In the genomic region with DNA sequence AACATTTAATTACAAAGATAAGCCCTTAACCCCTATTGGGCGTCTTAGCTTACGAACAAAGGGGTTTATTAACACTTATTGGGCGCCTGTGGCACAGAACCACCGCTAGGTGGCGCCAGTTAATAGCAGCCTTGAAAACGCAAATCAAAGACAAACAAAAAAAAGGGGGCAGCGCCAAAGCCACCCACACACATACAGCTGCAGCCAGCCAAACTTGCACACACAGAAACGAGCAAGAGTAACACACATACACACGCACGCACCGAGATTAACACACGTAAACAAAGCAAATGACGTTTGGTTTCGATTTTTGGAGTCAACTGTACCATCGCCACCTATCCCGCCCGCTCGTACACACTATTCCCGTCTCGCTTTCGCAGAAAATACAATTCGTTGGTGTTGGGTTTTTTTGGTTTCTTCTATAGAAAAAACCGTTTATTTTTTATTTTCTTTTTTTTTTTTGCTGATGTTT, we compare ENCODE assay signal across 1 fruit fly cellular context.
TF ChIP-seq lines count a peak whose summit lies in the region.

No protein-coding gene starts in this region.

TF ChIP-seq in whole organism, embryonic, 481 proteins besides CTCF, POLR2A, EP300 and RAD21 (continued from another document and continues in another):
- TF ChIP-seq nerfin-1 (tag; optimal IDR thresholded peaks at IDR 0.05; lab: Kevin White, UChicago) (no peak), CG11560 (tag; IDR thresholded peaks at IDR 0.05; lab: Robert Waterston, UW) (no peak), CG17361 (GFP tag; IDR thresholded peaks at IDR 0.05; lab: Robert Waterston, UW) (0 out of 3 replicates have a peak, but pooled peaks have one; percentile 18), gce (GFP tag; IDR thresholded peaks at IDR 0.05; lab: Robert Waterston, UW) (no peak), CG8281 (tag; optimal IDR thresholded peaks at IDR 0.05; lab: Kevin White, UChicago) (no peak), Chrac-16 (GFP tag; optimal IDR thresholded peaks at IDR 0.05; lab: Kevin White, UChicago) (peak; percentile 24), CG17829 (tag; optimal IDR thresholded peaks at IDR 0.05; lab: Kevin White, UChicago) (peak; percentile 16), Lim3 (GFP tag; IDR thresholded peaks at IDR 0.05; lab: Robert Waterston, UW) (no peak), croc (GFP tag; conservative IDR thresholded peaks at IDR 0.05; lab: Robert Waterston, UW) (no peak), CG15601 (tag; optimal IDR thresholded peaks at IDR 0.05; lab: Kevin White, UChicago) (peak; percentile 24), CG7928 (GFP tag; optimal IDR thresholded peaks at IDR 0.05; lab: Kevin White, UChicago) (no peak), Gsc (GFP tag; IDR thresholded peaks at IDR 0.05; lab: Robert Waterston, UW) (no peak), CG12744 (GFP tag; optimal IDR thresholded peaks at IDR 0.05; lab: Kevin White, UChicago) (peak; percentile 40), Hand (GFP tag; optimal IDR thresholded peaks at IDR 0.05; lab: Kevin White, UChicago) (no peak), vfl (GFP tag; optimal IDR thresholded peaks at IDR 0.05; lab: Kevin White, UChicago) (no peak), CG4730 (GFP tag; IDR thresholded peaks at IDR 0.05; lab: Robert Waterston, UW) (no peak), twi (tag; optimal IDR thresholded peaks at IDR 0.05; lab: Kevin White, UChicago) (no peak), oc (tag; optimal IDR thresholded peaks at IDR 0.05; lab: Kevin White, UChicago) (peak; percentile 47), CG2129 (GFP tag; IDR thresholded peaks at IDR 0.05; lab: Robert Waterston, UW; ENCODE audit: partially characterized antibody) (no peak), MBD-R2 (GFP tag; IDR thresholded peaks at IDR 0.05; lab: Robert Waterston, UW) (peak; percentile 31), otp (GFP tag; IDR thresholded peaks at IDR 0.05; lab: Robert Waterston, UW) (no peak), ab (GFP tag; optimal IDR thresholded peaks at IDR 0.05; lab: Kevin White, UChicago) (no peak), ham (GFP tag; IDR thresholded peaks at IDR 0.05; lab: Robert Waterston, UW) (no peak), CG4404 (GFP tag; IDR thresholded peaks at IDR 0.05; lab: Robert Waterston, UW) (no peak), Gug (GFP tag; IDR thresholded peaks at IDR 0.05; lab: Robert Waterston, UW) (no peak), CG13775 (GFP tag; optimal IDR thresholded peaks at IDR 0.05; lab: Kevin White, UChicago) (no peak), CG9727 (GFP tag; optimal IDR thresholded peaks at IDR 0.05; lab: Kevin White, UChicago) (peak; percentile 30), knrl (GFP tag; IDR thresholded peaks at IDR 0.05; lab: Robert Waterston, UW; ENCODE audit: partially characterized antibody) (no peak), D19A (tag; optimal IDR thresholded peaks at IDR 0.05; lab: Kevin White, UChicago) (no peak), Xbp1 (GFP tag; optimal IDR thresholded peaks at IDR 0.05; lab: Kevin White, UChicago) (peak; percentile 39), Hr39 (optimal IDR thresholded peaks at IDR 0.05; lab: Kevin White, UChicago) (no peak), CG7372 (GFP tag; IDR thresholded peaks at IDR 0.05; lab: Robert Waterston, UW) (no peak), CG31388 (GFP tag; optimal IDR thresholded peaks at IDR 0.05; lab: Kevin White, UChicago) (no peak), BtbVII (GFP tag; optimal IDR thresholded peaks at IDR 0.05; lab: Kevin White, UChicago) (peak; percentile 31), CG7963 (GFP tag; IDR thresholded peaks at IDR 0.05; lab: Robert Waterston, UW; ENCODE audit: partially characterized antibody) (no peak), Blimp-1 (GFP tag; optimal IDR thresholded peaks at IDR 0.05; lab: Kevin White, UChicago) (no peak), btn (GFP tag; optimal IDR thresholded peaks at IDR 0.05; lab: Kevin White, UChicago) (no peak), emc (GFP tag; optimal IDR thresholded peaks at IDR 0.05; lab: Kevin White, UChicago) (no peak), HLH3B (GFP tag; IDR thresholded peaks at IDR 0.05; lab: Robert Waterston, UW) (peak; percentile 53; the same call in 1 of the 2 replicates), Max (GFP tag; optimal IDR thresholded peaks at IDR 0.05; lab: Kevin White, UChicago) (no peak), dmrt11E (tag; optimal IDR thresholded peaks at IDR 0.05; lab: Kevin White, UChicago) (no peak), danr (GFP tag; IDR thresholded peaks at IDR 0.05; lab: Robert Waterston, UW) (no peak), gfzf (GFP tag; optimal IDR thresholded peaks at IDR 0.05; lab: Kevin White, UChicago) (peak; percentile 11), CG11504 (tag; optimal IDR thresholded peaks at IDR 0.05; lab: Kevin White, UChicago) (no peak), abd-A (tag; optimal IDR thresholded peaks at IDR 0.05; lab: Kevin White, UChicago) (no peak), CG30431 (GFP tag; optimal IDR thresholded peaks at IDR 0.05; lab: Kevin White, UChicago) (no peak), cas (GFP tag; IDR thresholded peaks at IDR 0.05; lab: Robert Waterston, UW) (no peak), ERR (GFP tag; optimal IDR thresholded peaks at IDR 0.05; lab: Kevin White, UChicago) (peak; percentile 41), Deaf1 (tag; optimal IDR thresholded peaks at IDR 0.05; lab: Kevin White, UChicago) (peak; percentile 50), ftz-f1 (GFP tag; optimal IDR thresholded peaks at IDR 0.05; lab: Kevin White, UChicago) (peak; percentile 96), bab2 (GFP tag; optimal IDR thresholded peaks at IDR 0.05; lab: Kevin White, UChicago) (no peak), CG13424 (tag; optimal IDR thresholded peaks at IDR 0.05; lab: Kevin White, UChicago) (peak; percentile 2), yki (optimal IDR thresholded peaks at IDR 0.05; lab: Kevin White, UChicago) (no peak), Myb (GFP tag; optimal IDR thresholded peaks at IDR 0.05; lab: Kevin White, UChicago) (no peak), Aef1 (GFP tag; IDR thresholded peaks at IDR 0.05; lab: Robert Waterston, UW) (no peak), CG8290 (GFP tag; optimal IDR thresholded peaks at IDR 0.05; lab: Kevin White, UChicago) (peak; percentile 3), CG8290 (tag; optimal IDR thresholded peaks at IDR 0.05; lab: Kevin White, UChicago) (no peak), gro (GFP tag; optimal IDR thresholded peaks at IDR 0.05; lab: Kevin White, UChicago) (no peak), tio (GFP tag; optimal IDR thresholded peaks at IDR 0.05; lab: Kevin White, UChicago) (no peak), HLH4C (GFP tag; IDR thresholded peaks at IDR 0.05; lab: Robert Waterston, UW; ENCODE audit: partially characterized antibody) (0 out of 3 replicates have a peak, but pooled peaks have one; percentile 29), CG8089 (GFP tag; optimal IDR thresholded peaks at IDR 0.05; lab: Kevin White, UChicago) (peak; percentile 14), Dfd (GFP tag; optimal IDR thresholded peaks at IDR 0.05; lab: Kevin White, UChicago) (no peak), stc (GFP tag; IDR thresholded peaks at IDR 0.05; lab: Robert Waterston, UW) (0 out of 2 replicates have a peak, but pooled peaks have one; percentile 11), CG7786 (GFP tag; optimal IDR thresholded peaks at IDR 0.05; lab: Kevin White, UChicago) (no peak), sima (GFP tag; optimal IDR thresholded peaks at IDR 0.05; lab: Kevin White, UChicago) (no peak), CG3847 (GFP tag; IDR thresholded peaks at IDR 0.05; lab: Robert Waterston, UW) (peak; percentile 36), Mes4 (GFP tag; optimal IDR thresholded peaks at IDR 0.05; lab: Kevin White, UChicago) (no peak), hbn (GFP tag; IDR thresholded peaks at IDR 0.05; lab: Robert Waterston, UW; ENCODE audit: partially characterized antibody) (no peak), gsb-n (tag; optimal IDR thresholded peaks at IDR 0.05; lab: Kevin White, UChicago) (no peak), CG4360 (GFP tag; IDR thresholded peaks at IDR 0.05; lab: Robert Waterston, UW) (no peak), chm (GFP tag; IDR thresholded peaks at IDR 0.05; lab: Robert Waterston, UW) (peak; percentile 64; the same call in 1 of the 2 replicates), CG8388 (GFP tag; optimal IDR thresholded peaks at IDR 0.05; lab: Kevin White, UChicago) (no peak), slbo (GFP tag; IDR thresholded peaks at IDR 0.05; lab: Robert Waterston, UW) (peak; percentile 44; the same call in 1 of the 2 replicates), CG15269 (tag; optimal IDR thresholded peaks at IDR 0.05; lab: Kevin White, UChicago) (no peak), CG15011 (GFP tag; optimal IDR thresholded peaks at IDR 0.05; lab: Kevin White, UChicago) (no peak), disco-r (GFP tag; optimal IDR thresholded peaks at IDR 0.05; lab: Kevin White, UChicago) (no peak), CG18764 (GFP tag; optimal IDR thresholded peaks at IDR 0.05; lab: Kevin White, UChicago) (no peak), sc (optimal IDR thresholded peaks at IDR 0.05; lab: Kevin White, UChicago) (no peak), sc (GFP tag; optimal IDR thresholded peaks at IDR 0.05; lab: Kevin White, UChicago) (no peak), Lhr (GFP tag; optimal IDR thresholded peaks at IDR 0.05; lab: Kevin White, UChicago) (no peak), ranshi (GFP tag; IDR thresholded peaks at IDR 0.05; lab: Robert Waterston, UW) (peak; percentile 5; the same call in 1 of the 2 replicates), CG12236 (GFP tag; optimal IDR thresholded peaks at IDR 0.05; lab: Kevin White, UChicago) (no peak), Fer1 (GFP tag; optimal IDR thresholded peaks at IDR 0.05; lab: Kevin White, UChicago) (peak; percentile 55), Bteb2 (GFP tag; optimal IDR thresholded peaks at IDR 0.05; lab: Kevin White, UChicago) (peak; percentile 17), PHDP (tag; optimal IDR thresholded peaks at IDR 0.05; lab: Kevin White, UChicago) (peak; percentile 54), maf-S (GFP tag; optimal IDR thresholded peaks at IDR 0.05; lab: Kevin White, UChicago) (no peak), Lpt (GFP tag; optimal IDR thresholded peaks at IDR 0.05; lab: Kevin White, UChicago) (no peak), CG42726 (GFP tag; IDR thresholded peaks at IDR 0.05; lab: Robert Waterston, UW; ENCODE audit: partially characterized antibody) (no peak), CG3726 (GFP tag; IDR thresholded peaks at IDR 0.05; lab: Robert Waterston, UW) (no peak), CG14667 (GFP tag; IDR thresholded peaks at IDR 0.05; lab: Robert Waterston, UW) (no peak), repo (GFP tag; optimal IDR thresholded peaks at IDR 0.05; lab: Kevin White, UChicago) (no peak), peb (GFP tag; IDR thresholded peaks at IDR 0.05; lab: Robert Waterston, UW) (no peak), Opbp (GFP tag; IDR thresholded peaks at IDR 0.05; lab: Robert Waterston, UW; ENCODE audit: partially characterized antibody) (no peak), al (GFP tag; IDR thresholded peaks at IDR 0.05; lab: Robert Waterston, UW) (no peak), CG8944 (GFP tag; optimal IDR thresholded peaks at IDR 0.05; lab: Kevin White, UChicago) (no peak), fd102C (GFP tag; optimal IDR thresholded peaks at IDR 0.05; lab: Kevin White, UChicago) (no peak), Doc3 (GFP tag; IDR thresholded peaks at IDR 0.05; lab: Robert Waterston, UW; ENCODE audit: partially characterized antibody) (no peak), CG4707 (GFP tag; optimal IDR thresholded peaks at IDR 0.05; lab: Kevin White, UChicago) (no peak), br (optimal IDR thresholded peaks at IDR 0.05; lab: Kevin White, UChicago) (no peak), Hr51 (GFP tag; optimal IDR thresholded peaks at IDR 0.05; lab: Kevin White, UChicago) (no peak), HLHmδ (GFP tag; optimal IDR thresholded peaks at IDR 0.05; lab: Kevin White, UChicago) (no peak), Bgb (GFP tag; IDR thresholded peaks at IDR 0.05; lab: Robert Waterston, UW; ENCODE audit: partially characterized antibody) (0 out of 2 replicates have a peak, but pooled peaks have one; percentile 30), CG11723 (GFP tag; optimal IDR thresholded peaks at IDR 0.05; lab: Kevin White, UChicago) (no peak), ind (GFP tag; optimal IDR thresholded peaks at IDR 0.05; lab: Kevin White, UChicago) (peak; percentile 22), CG10959 (GFP tag; IDR thresholded peaks at IDR 0.05; lab: Robert Waterston, UW) (peak; percentile 71), CG8478 (optimal IDR thresholded peaks at IDR 0.05; lab: Kevin White, UChicago) (no peak), CG12299 (tag; optimal IDR thresholded peaks at IDR 0.05; lab: Kevin White, UChicago) (no peak), cwo (GFP tag; optimal IDR thresholded peaks at IDR 0.05; lab: Kevin White, UChicago) (peak; percentile 39), Rfx (GFP tag; IDR thresholded peaks at IDR 0.05; lab: Robert Waterston, UW) (peak; percentile 35), fd3F (GFP tag; optimal IDR thresholded peaks at IDR 0.05; lab: Kevin White, UChicago) (peak; percentile 41), CG7556 (GFP tag; optimal IDR thresholded peaks at IDR 0.05; lab: Kevin White, UChicago) (peak; percentile 32), unpg (GFP tag; optimal IDR thresholded peaks at IDR 0.05; lab: Kevin White, UChicago) (peak; percentile 22), NFAT (GFP tag; IDR thresholded peaks at IDR 0.05; lab: Robert Waterston, UW) (no peak), lmd (GFP tag; IDR thresholded peaks at IDR 0.05; lab: Robert Waterston, UW) (no peak), dati (GFP tag; IDR thresholded peaks at IDR 0.05; lab: Robert Waterston, UW) (no peak), Ets65A (GFP tag; lab: Kevin White, UChicago) (peak; percentile 1), zen (tag; optimal IDR thresholded peaks at IDR 0.05; lab: Kevin White, UChicago) (no peak), CG34422 (GFP tag; IDR thresholded peaks at IDR 0.05; lab: Robert Waterston, UW) (no peak), E2f1 (GFP tag; IDR thresholded peaks at IDR 0.05; lab: Robert Waterston, UW) (no peak), zf30C (GFP tag; optimal IDR thresholded peaks at IDR 0.05; lab: Kevin White, UChicago) (peak; percentile 43), YL-1 (GFP tag; optimal IDR thresholded peaks at IDR 0.05; lab: Kevin White, UChicago) (peak; percentile 58), ttk (GFP tag; IDR thresholded peaks at IDR 0.05; lab: Robert Waterston, UW) (0 out of 2 replicates have a peak, but pooled peaks have one; percentile 22), GATAe (GFP tag; conservative IDR thresholded peaks at IDR 0.05; lab: Robert Waterston, UW) (no peak; the same call in 1 of the 2 replicates), CG3163 (GFP tag; optimal IDR thresholded peaks at IDR 0.05; lab: Kevin White, UChicago) (no peak), CG11456 (GFP tag; IDR thresholded peaks at IDR 0.05; lab: Robert Waterston, UW) (peak; percentile 60; the same call in 1 of the 3 replicates), CG31224 (GFP tag; IDR thresholded peaks at IDR 0.05; lab: Robert Waterston, UW) (no peak), bcd (GFP tag; optimal IDR thresholded peaks at IDR 0.05; lab: Kevin White, UChicago) (peak; percentile 24), hkb (optimal IDR thresholded peaks at IDR 0.05; lab: Kevin White, UChicago) (no peak), hkb (GFP tag; IDR thresholded peaks at IDR 0.05; lab: Robert Waterston, UW) (peak; percentile 54), Hey (tag; optimal IDR thresholded peaks at IDR 0.05; lab: Kevin White, UChicago) (no peak)
